Worm (Caenorhabditis elegans): Measurements from ENCODE around the gene R10H1.1.

R10H1.1 gene

ce11 chrII:7478487-7479234 lies 15.6 kb upstream of the R10H1.1 start, which contains the start of the genes aka-1 and ubc-6 (continued):
- peak; percentile 93; the same call in 1 of the 2 replicates for TF ChIP-seq Y56A3A.18 (GFP tag; IDR thresholded peaks at IDR 0.05)
- TF ChIP-seq die-1 (tag; optimal IDR thresholded peaks at IDR 0.05) = peak; percentile 33
- no peak for TF ChIP-seq F55B11.4 (tag; optimal IDR thresholded peaks at IDR 0.05; ENCODE audit: borderline replicate concordance, insufficient read depth)
- peak; percentile 34 for TF ChIP-seq dpl-1 (GFP tag; optimal IDR thresholded peaks at IDR 0.05)
- TF ChIP-seq ztf-25 (GFP tag; IDR thresholded peaks at IDR 0.05) = peak; percentile 97
- peak; percentile 94 for TF ChIP-seq K11D2.4 (GFP tag; IDR thresholded peaks at IDR 0.05)
- TF ChIP-seq hrde-1 (tag; optimal IDR thresholded peaks at IDR 0.05; ENCODE audit: borderline replicate concordance) = peak; percentile 48
- peak; percentile 22 for TF ChIP-seq repo-1 (tag; optimal IDR thresholded peaks at IDR 0.05)
- peak; percentile 6 for TF ChIP-seq him-1 (tag; optimal IDR thresholded peaks at IDR 0.05)
- peak; percentile 89 for TF ChIP-seq bed-2 (GFP tag; IDR thresholded peaks at IDR 0.05)
- TF ChIP-seq rpc-1 (optimal IDR thresholded peaks at IDR 0.05) = peak; percentile 40
- no peak for TF ChIP-seq rpc-1 (tag; optimal IDR thresholded peaks at IDR 0.05)
- TF ChIP-seq nhr-27 (tag; optimal IDR thresholded peaks at IDR 0.05) = peak; percentile 15
- TF ChIP-seq hlh-12 (tag; optimal IDR thresholded peaks at IDR 0.05) = no peak
- TF ChIP-seq efl-1 (GFP tag; optimal IDR thresholded peaks at IDR 0.05) = peak; percentile 54
- TF ChIP-seq lir-1 (GFP tag; conservative IDR thresholded peaks at IDR 0.05) = peak; percentile 91
- TF ChIP-seq F33H1.4 (GFP tag; IDR thresholded peaks at IDR 0.05) = peak; percentile 80
- TF ChIP-seq ztf-3 (GFP tag; optimal IDR thresholded peaks at IDR 0.05) = peak; percentile 51
- TF ChIP-seq hmg-1.2 (GFP tag; IDR thresholded peaks at IDR 0.05) = peak; percentile 82
- no peak for TF ChIP-seq nfya-1 (tag; optimal IDR thresholded peaks at IDR 0.05; ENCODE audit: borderline replicate concordance, insufficient read depth)
- no peak for TF ChIP-seq F57C9.4 (tag; optimal IDR thresholded peaks at IDR 0.05)
- TF ChIP-seq snpc-1.1 (tag; optimal IDR thresholded peaks at IDR 0.05; ENCODE audit: insufficient read depth) = peak; percentile 35
- TF ChIP-seq K12H6.12 (tag; optimal IDR thresholded peaks at IDR 0.05) = peak; percentile 91
- TF ChIP-seq lin-54 (GFP tag; optimal IDR thresholded peaks at IDR 0.05) = peak; percentile 89
- TF ChIP-seq nhr-179 (tag; optimal IDR thresholded peaks at IDR 0.05) = no peak
- TF ChIP-seq gei-17 (GFP tag; optimal IDR thresholded peaks at IDR 0.05) = peak; percentile 66
- peak; percentile 92 for TF ChIP-seq Y67H2A.10 (GFP tag; conservative IDR thresholded peaks at IDR 0.05)
- peak; percentile 87 for TF ChIP-seq madf-6 (GFP tag; IDR thresholded peaks at IDR 0.05)
- TF ChIP-seq ztf-6 (GFP tag; IDR thresholded peaks at IDR 0.05) = peak; percentile 91
- no peak for TF ChIP-seq fkh-3 (tag; optimal IDR thresholded peaks at IDR 0.05)
- TF ChIP-seq Y53F4B.3 (GFP tag; IDR thresholded peaks at IDR 0.05) = peak; percentile 65
- TF ChIP-seq chd-7 (tag; optimal IDR thresholded peaks at IDR 0.05) = peak; percentile 71

ce11 chrII:7483009-7483408 lies 11.2 kb upstream of the R10H1.1 start, which contains the start of gene cah-2:
Gene cah-2, minus strand, starts transcription at chrII:7483109.
- no peak for TF ChIP-seq K11D2.4 (GFP tag; IDR thresholded peaks at IDR 0.05)
- TF ChIP-seq lin-54 (GFP tag; optimal IDR thresholded peaks at IDR 0.05) = no peak
- no peak for TF ChIP-seq nhr-179 (tag; optimal IDR thresholded peaks at IDR 0.05)
- no peak for TF ChIP-seq B0336.3 (GFP tag; IDR thresholded peaks at IDR 0.05)
- no peak for TF ChIP-seq atf-7 (tag; optimal IDR thresholded peaks at IDR 0.05)
- TF ChIP-seq akir-1 (GFP tag; optimal IDR thresholded peaks at IDR 0.05) = no peak
- no peak for TF ChIP-seq sea-2 (GFP tag; IDR thresholded peaks at IDR 0.05)
- no peak for TF ChIP-seq ekl-4 (GFP tag; IDR thresholded peaks at IDR 0.05)
- TF ChIP-seq fkh-3 (tag; optimal IDR thresholded peaks at IDR 0.05) = no peak
- no peak for TF ChIP-seq dox-1 (GFP tag; IDR thresholded peaks at IDR 0.05)
- TF ChIP-seq nhr-90 (tag; optimal IDR thresholded peaks at IDR 0.05) = no peak
- no peak for TF ChIP-seq ama-1 (optimal IDR thresholded peaks at IDR 0.05)
- no peak for TF ChIP-seq ama-1 (GFP tag; optimal IDR thresholded peaks at IDR 0.05)
- no peak for TF ChIP-seq bed-1 (GFP tag; IDR thresholded peaks at IDR 0.05)
- no peak for TF ChIP-seq egl-44 (GFP tag; IDR thresholded peaks at IDR 0.05)
- no peak for TF ChIP-seq ztf-26 (tag; optimal IDR thresholded peaks at IDR 0.05)
- TF ChIP-seq sptf-2 (GFP tag; optimal IDR thresholded peaks at IDR 0.05) = no peak
- no peak for TF ChIP-seq ceh-91 (GFP tag; IDR thresholded peaks at IDR 0.05)
- TF ChIP-seq ceh-58 (GFP tag; IDR thresholded peaks at IDR 0.05) = no peak
- no peak for TF ChIP-seq F37B4.10 (GFP tag; IDR thresholded peaks at IDR 0.05)
